Worm (Caenorhabditis elegans) whole organism, L4 larva: ENCODE data around the gene F46H5.2.

Source experiments
- F10B5.3 ChIP-seq: sonication (generic microtip); optimal IDR thresholded peaks from 2 replicates; lab custom pipeline; 2016; ENCODE audit warnings: mild to moderate bottlenecking, missing genetic modification characterization, missing compliant biosample characterization
- F44E2.7 ChIP-seq: fragments of 200-800 bp; sonication (Bioruptor generic); IDR thresholded peaks from 2 replicates; pipeline ENCODE4 v2.1.2; 2022; ENCODE audit warnings: missing genetic modification characterization, missing compliant biosample characterization
- F49E8.2 ChIP-seq: sonication (generic microtip); optimal IDR thresholded peaks from 2 replicates; lab custom pipeline; 2016; ENCODE audit warnings: missing compliant biosample characterization, mild to moderate bottlenecking, missing genetic modification characterization, borderline replicate concordance
- R02D3.7 ChIP-seq: fragments of 150-350 bp; sonication (generic microtip); optimal IDR thresholded peaks from 3 replicates; lab custom pipeline; 2014; ENCODE audit warnings: missing biosample characterization, missing genetic modification characterization
- T20F7.1 ChIP-seq: fragments of 200-800 bp; sonication (Bioruptor generic); optimal IDR thresholded peaks from 2 replicates; lab custom pipeline; 2018; ENCODE audit warnings: mild to moderate bottlenecking, missing genetic modification characterization, missing compliant biosample characterization
- Y48G9A.11 ChIP-seq: fragments of 200-800 bp; sonication (Bioruptor generic); IDR thresholded peaks from 2 replicates; pipeline ENCODE4 v1.3.6; 2022; ENCODE audit warnings: missing genetic modification reagents, missing genetic modification characterization, missing compliant biosample characterization
- Y5F2A.4 ChIP-seq: fragments of 200-800 bp; sonication (Bioruptor generic); optimal IDR thresholded peaks from 2 replicates; lab custom pipeline; 2018; ENCODE audit warnings: mild to moderate bottlenecking, missing genetic modification characterization, missing compliant biosample characterization
- aha-1 ChIP-seq: fragments of 150-350 bp; peaks from one replicate; lab custom pipeline; 2014; ENCODE audit warnings: missing biosample characterization, missing genetic modification characterization
- ama-1 ChIP-seq: fragments of 150-350 bp; optimal IDR thresholded peaks from 2 replicates; lab custom pipeline; 2014; ENCODE audit warnings: inconsistent platforms, mixed read lengths
- arid-1 ChIP-seq: fragments of 200-800 bp; sonication (Bioruptor generic); conservative IDR thresholded peaks from 2 replicates; pipeline ENCODE4 v1.3.6; 2022; ENCODE audit warnings: missing genetic modification reagents, missing genetic modification characterization, missing compliant biosample characterization
- ceh-20 ChIP-seq: fragments of 200-800 bp; sonication (Bioruptor generic); IDR thresholded peaks from 2 replicates; pipeline ENCODE4 v1.3.6; 2022; ENCODE audit warnings: missing genetic modification reagents, missing genetic modification characterization, missing compliant biosample characterization
- ceh-44 ChIP-seq: fragments of 200-800 bp; sonication (Bioruptor generic); IDR thresholded peaks from 2 replicates; pipeline ENCODE4 v1.3.6; 2022; ENCODE audit warnings: missing genetic modification reagents, missing genetic modification characterization, missing compliant biosample characterization
- ceh-82 ChIP-seq: sonication (generic microtip); optimal IDR thresholded peaks from 2 replicates; lab custom pipeline; 2017; ENCODE audit warnings: missing biosample characterization, missing genetic modification characterization
- ces-1 ChIP-seq: fragments of 150-350 bp; sonication (generic microtip); optimal IDR thresholded peaks from 4 replicates; lab custom pipeline; 2014; ENCODE audit warnings: missing biosample characterization, missing genetic modification reagents, missing genetic modification characterization
- ctbp-1 ChIP-seq: fragments of 200-800 bp; sonication (Bioruptor generic); IDR thresholded peaks from 2 replicates; pipeline ENCODE4 v1.3.6; 2022; ENCODE audit warnings: missing genetic modification reagents, missing genetic modification characterization, missing compliant biosample characterization
- daf-16 ChIP-seq, 3 experiments: sonication (generic microtip); optimal IDR thresholded peaks; 2 replicates each; lab custom pipeline; 2016 to 2017; ENCODE audit warnings: missing genetic modification characterization in 3 of 3, missing genetic modification reagents in 3 of 3, mild to moderate bottlenecking in 2 of 3, missing compliant biosample characterization in 2 of 3, missing biosample characterization in 1 of 3, moderate library complexity in 1 of 3
- daf-8 ChIP-seq: fragments of 200-800 bp; sonication (Bioruptor generic); IDR thresholded peaks from 2 replicates; pipeline ENCODE4 v1.3.6; 2022; ENCODE audit warnings: missing genetic modification characterization, missing compliant biosample characterization
- dmd-8 ChIP-seq: fragments of 200-800 bp; sonication (Bioruptor generic); IDR thresholded peaks from 2 replicates; pipeline ENCODE4 v1.3.6; 2022; ENCODE audit warnings: missing genetic modification characterization, missing compliant biosample characterization
- dmd-9 ChIP-seq: fragments of 200-800 bp; sonication (Bioruptor generic); IDR thresholded peaks from 2 replicates; pipeline ENCODE4 v1.3.6; 2022; ENCODE audit warnings: missing genetic modification reagents, missing genetic modification characterization, missing compliant biosample characterization
- duxl-1 ChIP-seq: sonication (generic microtip); optimal IDR thresholded peaks from 2 replicates; lab custom pipeline; 2016; ENCODE audit warnings: mild to moderate bottlenecking, missing genetic modification characterization, moderate library complexity, missing compliant biosample characterization; ENCODE audit not compliant: poor library complexity
- egl-27 ChIP-seq: sonication (generic microtip); optimal IDR thresholded peaks from 3 replicates; lab custom pipeline; 2017; ENCODE audit warnings: missing biosample characterization, missing genetic modification reagents, missing genetic modification characterization
- fos-1 ChIP-seq: fragments of 150-350 bp; optimal IDR thresholded peaks from 2 replicates; lab custom pipeline; 2014; ENCODE audit warnings: missing biosample characterization, missing genetic modification characterization
- hlh-11 ChIP-seq: fragments of 200-800 bp; sonication (Bioruptor generic); optimal IDR thresholded peaks from 2 replicates; lab custom pipeline; 2018; ENCODE audit warnings: mild to moderate bottlenecking, missing genetic modification characterization, missing compliant biosample characterization
- lim-7 ChIP-seq: fragments of 200-800 bp; sonication (Bioruptor generic); IDR thresholded peaks from 2 replicates; pipeline ENCODE4 v1.3.6; 2022; ENCODE audit warnings: missing genetic modification characterization, missing compliant biosample characterization
- lin-13 ChIP-seq: fragments of 150-350 bp; optimal IDR thresholded peaks from 2 replicates; lab custom pipeline; 2014; ENCODE audit warnings: missing biosample characterization, missing genetic modification reagents, missing genetic modification characterization
- lin-15B ChIP-seq: fragments of 150-350 bp; sonication (generic microtip); optimal IDR thresholded peaks from 3 replicates; lab custom pipeline; 2014; ENCODE audit warnings: missing biosample characterization, missing genetic modification characterization
- lin-38 ChIP-seq: fragments of 200-800 bp; sonication (Bioruptor generic); IDR thresholded peaks from 2 replicates; pipeline ENCODE4 v1.3.6; 2022; ENCODE audit warnings: missing genetic modification reagents, missing genetic modification characterization, missing compliant biosample characterization
- lin-39 ChIP-seq: fragments of 150-350 bp; optimal IDR thresholded peaks from 2 replicates; lab custom pipeline; 2014; ENCODE audit warnings: missing biosample characterization, missing genetic modification reagents, missing genetic modification characterization
- madf-9 ChIP-seq: fragments of 200-800 bp; sonication (Bioruptor generic); conservative IDR thresholded peaks from 2 replicates; pipeline ENCODE4 v1.3.6; 2022; ENCODE audit warnings: missing genetic modification reagents, missing genetic modification characterization, missing compliant biosample characterization
- nhr-11 ChIP-seq: fragments of 150-350 bp; optimal IDR thresholded peaks from 2 replicates; lab custom pipeline; 2014; ENCODE audit warnings: missing biosample characterization, missing genetic modification characterization
- nhr-111 ChIP-seq: fragments of 200-800 bp; sonication (Bioruptor generic); optimal IDR thresholded peaks from 2 replicates; lab custom pipeline; 2018; ENCODE audit warnings: mild to moderate bottlenecking, missing genetic modification characterization, missing compliant biosample characterization
- nhr-41 ChIP-seq: fragments of 200-800 bp; sonication (Bioruptor generic); IDR thresholded peaks from 2 replicates; pipeline ENCODE4 v1.3.6; 2022; ENCODE audit warnings: missing genetic modification reagents, missing genetic modification characterization, missing compliant biosample characterization
- nhr-42 ChIP-seq: fragments of 200-800 bp; sonication (Bioruptor generic); IDR thresholded peaks from 2 replicates; pipeline ENCODE4 v1.3.6; 2022; ENCODE audit warnings: missing genetic modification characterization, missing compliant biosample characterization
- pha-4 ChIP-seq, 2 experiments: fragments of 150-350 bp in 1 of 2; fragments of 200-800 bp in 1 of 2; sonication (Bioruptor generic) in 1 of 2; IDR thresholded peaks in 1 of 2; optimal IDR thresholded peaks in 1 of 2; 2 replicates each; pipeline versions ENCODE4 v1.3.6 to Lab custom; 2014 to 2022; ENCODE audit warnings: missing genetic modification characterization in 2 of 2, missing genetic modification reagents in 2 of 2, missing biosample characterization in 1 of 2, missing compliant biosample characterization in 1 of 2
- php-3 ChIP-seq: fragments of 200-800 bp; sonication (Bioruptor generic); IDR thresholded peaks from 2 replicates; pipeline ENCODE4 v1.3.6; 2022; ENCODE audit warnings: missing genetic modification reagents, missing genetic modification characterization, missing compliant biosample characterization
- pqm-1 ChIP-seq: sonication (generic microtip); optimal IDR thresholded peaks from 2 replicates; lab custom pipeline; 2017; ENCODE audit warnings: missing biosample characterization, missing genetic modification characterization
- sdz-12 ChIP-seq: fragments of 200-800 bp; sonication (Bioruptor generic); optimal IDR thresholded peaks from 2 replicates; lab custom pipeline; 2018; ENCODE audit warnings: mild to moderate bottlenecking, missing genetic modification characterization, missing compliant biosample characterization
- set-16 ChIP-seq: fragments of 200-800 bp; sonication (Bioruptor generic); IDR thresholded peaks from 2 replicates; pipeline ENCODE4 v1.3.6; 2022; ENCODE audit warnings: missing genetic modification reagents, missing genetic modification characterization, missing compliant biosample characterization
- skn-1 ChIP-seq: fragments of 150-350 bp; optimal IDR thresholded peaks from 2 replicates; lab custom pipeline; 2014; ENCODE audit warnings: missing biosample characterization, missing genetic modification characterization
- snpc-4 ChIP-seq: fragments of 150-350 bp; optimal IDR thresholded peaks from 2 replicates; lab custom pipeline; 2014; ENCODE audit warnings: missing biosample characterization, missing genetic modification characterization
- spr-1 ChIP-seq: sonication (generic microtip); optimal IDR thresholded peaks from 2 replicates; lab custom pipeline; 2016; ENCODE audit warnings: mild to moderate bottlenecking, missing genetic modification characterization, missing compliant biosample characterization
- tra-1 ChIP-seq: fragments of 200-800 bp; sonication (Bioruptor generic); IDR thresholded peaks from 2 replicates; pipeline ENCODE4 v1.3.6; 2022; ENCODE audit warnings: missing genetic modification reagents, missing genetic modification characterization, missing compliant biosample characterization
- unc-130 ChIP-seq: sonication (generic microtip); optimal IDR thresholded peaks from 2 replicates; lab custom pipeline; 2016; ENCODE audit warnings: missing genetic modification reagents, missing genetic modification characterization, missing compliant biosample characterization
- unc-39 ChIP-seq: sonication (generic microtip); optimal IDR thresholded peaks from 2 replicates; lab custom pipeline; 2017; ENCODE audit warnings: missing biosample characterization, missing genetic modification characterization
- unc-62 ChIP-seq, 3 experiments: fragments of 150-350 bp in 1 of 3; sonication (generic microtip); optimal IDR thresholded peaks in 2 of 3; peaks in 1 of 3; 1 replicate in 1 of 3; 2 replicates in 2 of 3; lab custom pipeline; 2014 to 2017; ENCODE audit warnings: missing biosample characterization in 3 of 3, missing genetic modification characterization in 3 of 3, missing genetic modification reagents in 3 of 3, missing genotype in 1 of 3
- zag-1 ChIP-seq: fragments of 150-350 bp; optimal IDR thresholded peaks from 2 replicates; lab custom pipeline; 2014; ENCODE audit warnings: missing biosample characterization, missing genetic modification characterization
- zfp-2 ChIP-seq: sonication (generic microtip); optimal IDR thresholded peaks from 2 replicates; lab custom pipeline; 2016; ENCODE audit warnings: mild to moderate bottlenecking, missing genetic modification characterization, missing compliant biosample characterization
- zfp-3 ChIP-seq: fragments of 200-800 bp; sonication (Bioruptor generic); conservative IDR thresholded peaks from 2 replicates; pipeline ENCODE4 v1.3.6; 2022; ENCODE audit warnings: missing genetic modification reagents, missing genetic modification characterization, missing compliant biosample characterization
- zip-11 ChIP-seq: fragments of 200-800 bp; sonication (Bioruptor generic); IDR thresholded peaks from 2 replicates; pipeline ENCODE4 v1.3.6; 2022; ENCODE audit warnings: missing genetic modification characterization, missing compliant biosample characterization
- zip-2 ChIP-seq: fragments of 150-350 bp; optimal IDR thresholded peaks from 2 replicates; lab custom pipeline; 2014; ENCODE audit warnings: missing biosample characterization, missing genetic modification characterization
- ztf-11 ChIP-seq: fragments of 150-350 bp; optimal IDR thresholded peaks from 2 replicates; lab custom pipeline; 2014; ENCODE audit warnings: missing biosample characterization, missing genetic modification characterization

The F46H5.2 gene

DNA sequence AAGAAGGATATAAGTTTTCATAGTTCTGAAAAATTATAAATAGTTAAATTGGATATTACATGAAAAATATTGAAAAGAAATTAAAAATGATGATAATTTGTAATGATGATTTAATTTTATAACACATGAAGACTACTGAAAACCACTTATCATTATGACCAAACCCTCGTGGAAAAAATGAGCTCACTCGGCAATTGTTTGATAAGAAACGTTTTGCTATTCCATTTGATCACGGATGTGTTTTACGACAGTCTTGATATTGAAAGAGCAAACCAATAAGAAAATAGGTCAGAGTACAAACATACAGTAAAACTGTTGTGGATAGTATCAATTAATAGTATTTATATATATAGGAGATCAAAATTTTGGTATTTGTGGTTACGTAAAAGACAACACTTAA is 49.9 kb downstream of the F46H5.2 start, which contains the start of gene spp-3:
Gene spp-3 (minus strand): TSS at position 25 of the 400 bp plus-strand sequence.
- peak; percentile 89 for TF ChIP-seq php-3 (GFP tag; lab: Robert Waterston, UW)
- TF ChIP-seq ceh-44 (GFP tag; lab: Robert Waterston, UW): no peak
- no peak for TF ChIP-seq ama-1 (lab: Kevin White, UChicago)
- TF ChIP-seq F10B5.3: no peak
- TF ChIP-seq zag-1: no peak
- no peak for TF ChIP-seq skn-1
- no peak for TF ChIP-seq egl-27 (tag; lab: Kevin White, UChicago)
- no peak for TF ChIP-seq arid-1 (GFP tag; lab: Robert Waterston, UW)
- TF ChIP-seq lin-13 (GFP tag; lab: Kevin White, UChicago): no peak
- TF ChIP-seq aha-1 (tag; lab: Kevin White, UChicago): peak; percentile 15
- no peak for TF ChIP-seq duxl-1
- no peak for TF ChIP-seq unc-39
- TF ChIP-seq zip-2 (tag; lab: Kevin White, UChicago): no peak
- no peak for TF ChIP-seq set-16
- TF ChIP-seq nhr-42 (GFP tag; lab: Robert Waterston, UW): no peak
- peak; percentile 42 for TF ChIP-seq T20F7.1
- TF ChIP-seq Y5F2A.4 (GFP tag; lab: Kevin White, UChicago): no peak
- TF ChIP-seq lin-15B (tag; lab: Kevin White, UChicago): no peak
- no peak for TF ChIP-seq sdz-12 (GFP tag; lab: Kevin White, UChicago)
- no peak for TF ChIP-seq Y48G9A.11 (GFP tag; lab: Robert Waterston, UW)
- TF ChIP-seq daf-16 (GFP tag; optimal IDR thresholded peaks at IDR 0.05; lab: Kevin White, UChicago): peak in 1 of 2 experiments; percentile 43
- TF ChIP-seq daf-16 (tag; optimal IDR thresholded peaks at IDR 0.05; lab: Kevin White, UChicago): peak; percentile 90
- TF ChIP-seq hlh-11 (tag; lab: Kevin White, UChicago): peak; percentile 73
- no peak for TF ChIP-seq nhr-111 (GFP tag; lab: Kevin White, UChicago)
- TF ChIP-seq daf-8: no peak
- TF ChIP-seq lin-38: no peak
- TF ChIP-seq lim-7 (GFP tag; lab: Robert Waterston, UW): no peak
- no peak for TF ChIP-seq dmd-9 (GFP tag; lab: Robert Waterston, UW)
- TF ChIP-seq fos-1 (tag; lab: Kevin White, UChicago): no peak
- TF ChIP-seq zfp-2 (tag; lab: Kevin White, UChicago): no peak
- TF ChIP-seq snpc-4 (tag; lab: Kevin White, UChicago): no peak
- no peak for TF ChIP-seq madf-9 (GFP tag; lab: Robert Waterston, UW)
- no peak for TF ChIP-seq R02D3.7 (tag; lab: Kevin White, UChicago)
- TF ChIP-seq pqm-1: peak; percentile 90
- no peak for TF ChIP-seq unc-62 (GFP tag; optimal IDR thresholded peaks at IDR 0.05 in 1 of 2; lab: Kevin White, UChicago)
- TF ChIP-seq unc-62 (tag; optimal IDR thresholded peaks at IDR 0.05; lab: Kevin White, UChicago): no peak
- TF ChIP-seq ztf-11 (tag; lab: Kevin White, UChicago): no peak
- TF ChIP-seq zfp-3 (GFP tag; lab: Robert Waterston, UW): no peak; the same call in 1 of the 2 replicates
- TF ChIP-seq nhr-11 (tag; lab: Kevin White, UChicago): no peak
- no peak for TF ChIP-seq zip-11 (GFP tag; lab: Robert Waterston, UW)
- no peak for TF ChIP-seq ctbp-1 (GFP tag; lab: Robert Waterston, UW)
- TF ChIP-seq ceh-20 (GFP tag; lab: Robert Waterston, UW): no peak
- no peak for TF ChIP-seq unc-130 (GFP tag; lab: Kevin White, UChicago)
- TF ChIP-seq pha-4 (GFP tag; IDR thresholded peaks at IDR 0.05; lab: Robert Waterston, UW): no peak
- no peak for TF ChIP-seq pha-4 (tag; optimal IDR thresholded peaks at IDR 0.05; lab: Kevin White, UChicago)
- TF ChIP-seq F44E2.7 (GFP tag; lab: Robert Waterston, UW): no peak
- 0 out of 2 replicates have a peak, but pooled peaks have one; percentile 45 for TF ChIP-seq tra-1 (GFP tag; lab: Robert Waterston, UW)
- TF ChIP-seq lin-39 (tag; lab: Kevin White, UChicago): no peak
- no peak for TF ChIP-seq F49E8.2 (tag; lab: Kevin White, UChicago)
- TF ChIP-seq spr-1: no peak
- TF ChIP-seq ceh-82: no peak
- no peak for TF ChIP-seq ces-1 (GFP tag; lab: Kevin White, UChicago)
- TF ChIP-seq nhr-41 (GFP tag; lab: Robert Waterston, UW): no peak
- no peak for TF ChIP-seq dmd-8 (GFP tag; lab: Robert Waterston, UW)
